Fruit fly (Drosophila melanogaster) S2 (cell line): ENCODE measurements around the gene Polr2B.

Experiments
- CG8478 ChIP-seq: fragments of >200 bp; optimal IDR thresholded peaks from 2 replicates; lab custom pipeline; 2018
- CTCF ChIP-seq, 2 experiments: fragments of >200 bp; optimal IDR thresholded peaks; 2 replicates each; lab custom pipeline; 2018

Gene Polr2B

dm6 chr3R:14162176-14162759, 36.7 kb downstream of the Polr2B start, which contains the start of gene CG3199:
TSS of gene CG3199 (plus strand) at chr3R:14162709.
- TF ChIP-seq CG8478 (lab: Kevin White, UChicago), result no peak
- no peak for TF ChIP-seq CTCF (optimal IDR thresholded peaks at IDR 0.05; lab: Kevin White, UChicago)
